Fruit fly (Drosophila melanogaster): ENCODE measurements around the gene CG6974.

DNA sequence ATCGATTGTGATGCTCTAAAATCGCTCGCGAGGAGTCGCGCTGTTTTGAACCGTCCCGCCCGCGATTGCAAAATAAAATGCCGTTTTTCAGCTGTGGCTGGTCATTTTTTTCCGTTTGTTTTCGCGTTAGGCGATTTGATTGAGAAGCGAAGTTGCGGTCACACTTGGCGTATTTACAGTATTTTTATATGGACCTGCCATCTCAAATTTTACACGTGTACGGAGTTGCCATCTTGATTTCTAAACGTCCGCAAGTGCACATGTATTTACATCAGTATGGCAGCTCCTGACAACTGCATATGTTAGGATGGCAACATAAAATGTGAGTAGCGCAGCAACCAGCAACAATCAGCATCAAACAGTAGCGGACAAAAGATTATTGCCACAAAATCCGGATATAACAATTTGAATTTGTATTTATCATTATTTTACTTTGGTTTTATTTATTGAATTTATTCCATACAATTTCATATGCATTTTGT is 16.5 kb upstream of the CG6974 start, which contains the start of gene CG6966:
- TF ChIP-seq usp (GFP tag; optimal IDR thresholded peaks at IDR 0.05), result no peak
- no peak for TF ChIP-seq EcR (GFP tag; optimal IDR thresholded peaks at IDR 0.05)
- no peak for TF ChIP-seq Dll (optimal IDR thresholded peaks at IDR 0.05)
- TF ChIP-seq psq (optimal IDR thresholded peaks at IDR 0.05), result no peak

Data from whole organism.